Worm (Caenorhabditis elegans) whole organism, L2 larva: ENCODE results near the gene C06H5.6.
A peak's percentile ranks its signal among the peaks of the same experiment; 100 is the strongest.
"Not testable (repeated sequence)": the region's sequence is repeated elsewhere in the genome, so short reads cannot be mapped to it uniquely, and the experiment has no call there.

Experiments used
- C34F6.9 ChIP-seq: fragments of 150-350 bp; optimal IDR thresholded peaks from 2 replicates; lab custom pipeline; 2014; ENCODE audit warnings: missing biosample characterization, missing genetic modification characterization
- F13H6.1 ChIP-seq: sonication (generic microtip); optimal IDR thresholded peaks from 2 replicates; lab custom pipeline; 2016; ENCODE audit warnings: missing genetic modification characterization, missing compliant biosample characterization
- R02D3.7 ChIP-seq: fragments of 150-350 bp; optimal IDR thresholded peaks from 2 replicates; lab custom pipeline; 2014; ENCODE audit warnings: missing biosample characterization, missing genetic modification characterization
- Y55F3AM.14 ChIP-seq: fragments of 200-800 bp; sonication (Bioruptor generic); optimal IDR thresholded peaks from 2 replicates; lab custom pipeline; 2018; ENCODE audit warnings: mild to moderate bottlenecking, missing genetic modification characterization, missing compliant biosample characterization
- ZK546.5 ChIP-seq: sonication (generic microtip); optimal IDR thresholded peaks from 2 replicates; lab custom pipeline; 2017; ENCODE audit warnings: missing biosample characterization, missing genetic modification characterization
- blmp-1 ChIP-seq: sonication (generic microtip); optimal IDR thresholded peaks from 2 replicates; lab custom pipeline; 2017; ENCODE audit warnings: missing genetic modification characterization, mild to moderate bottlenecking, missing compliant biosample characterization, antibody characterized with exemption, moderate library complexity; ENCODE audit not compliant: insufficient read depth
- ceh-16 ChIP-seq: fragments of 150-350 bp; optimal IDR thresholded peaks from 2 replicates; lab custom pipeline; 2014; ENCODE audit warnings: missing biosample characterization, missing genetic modification characterization
- ceh-82 ChIP-seq: fragments of 150-350 bp; optimal IDR thresholded peaks from 2 replicates; lab custom pipeline; 2014; ENCODE audit warnings: missing biosample characterization, missing genetic modification characterization
- crh-2 ChIP-seq: sonication (generic microtip); optimal IDR thresholded peaks from 2 replicates; lab custom pipeline; 2017; ENCODE audit warnings: missing biosample characterization, missing genetic modification characterization
- egl-27 ChIP-seq: sonication (generic microtip); optimal IDR thresholded peaks from 3 replicates; lab custom pipeline; 2017; ENCODE audit warnings: missing biosample characterization, missing genetic modification reagents, missing genetic modification characterization
- elt-1 ChIP-seq: fragments of 150-350 bp; optimal IDR thresholded peaks from 2 replicates; lab custom pipeline; 2014; ENCODE audit warnings: missing biosample characterization, missing genetic modification characterization
- elt-3 ChIP-seq: sonication (generic microtip); optimal IDR thresholded peaks from 2 replicates; lab custom pipeline; 2017; ENCODE audit warnings: missing biosample characterization, missing genetic modification characterization
- fos-1 ChIP-seq: fragments of 150-350 bp; optimal IDR thresholded peaks from 2 replicates; lab custom pipeline; 2014; ENCODE audit warnings: missing biosample characterization, missing genetic modification characterization
- gmeb-1 ChIP-seq: fragments of 150-350 bp; optimal IDR thresholded peaks from 2 replicates; lab custom pipeline; 2014; ENCODE audit warnings: missing biosample characterization, missing genetic modification characterization
- lin-11 ChIP-seq: fragments of 150-350 bp; sonication (generic microtip); optimal IDR thresholded peaks from 2 replicates; lab custom pipeline; 2014; ENCODE audit warnings: missing biosample characterization, missing genetic modification characterization, inconsistent platforms, mixed read lengths
- lin-13 ChIP-seq: fragments of 150-350 bp; optimal IDR thresholded peaks from 2 replicates; lab custom pipeline; 2014; ENCODE audit warnings: missing biosample characterization, missing genetic modification reagents, missing genetic modification characterization
- lin-39 ChIP-seq: fragments of 150-350 bp; optimal IDR thresholded peaks from 2 replicates; lab custom pipeline; 2014; ENCODE audit warnings: missing biosample characterization, missing genetic modification reagents, missing genetic modification characterization
- lsy-2 ChIP-seq, 2 experiments: fragments of 150-350 bp in 1 of 2; sonication (generic microtip) in 1 of 2; optimal IDR thresholded peaks; 2 replicates each; lab custom pipeline; 2014 to 2017; ENCODE audit warnings: missing biosample characterization in 2 of 2, missing genetic modification characterization in 2 of 2
- mab-5 ChIP-seq: fragments of 150-350 bp; optimal IDR thresholded peaks from 2 replicates; lab custom pipeline; 2014; ENCODE audit warnings: missing biosample characterization, missing genetic modification characterization
- mdl-1 ChIP-seq, 2 experiments: fragments of 150-350 bp in 1 of 2; sonication (generic microtip) in 1 of 2; optimal IDR thresholded peaks; 2 replicates each; lab custom pipeline; 2017; ENCODE audit warnings: missing biosample characterization in 2 of 2, missing genetic modification characterization in 2 of 2
- nhr-129 ChIP-seq: fragments of 150-350 bp; optimal IDR thresholded peaks from 2 replicates; lab custom pipeline; 2014; ENCODE audit warnings: missing biosample characterization, missing genetic modification characterization
- nhr-21 ChIP-seq: fragments of 150-350 bp; optimal IDR thresholded peaks from 2 replicates; lab custom pipeline; 2014; ENCODE audit warnings: missing biosample characterization, missing genetic modification characterization
- nhr-23 ChIP-seq: fragments of 150-350 bp; optimal IDR thresholded peaks from 2 replicates; lab custom pipeline; 2014; ENCODE audit warnings: missing biosample characterization, missing genetic modification reagents, missing genetic modification characterization
- nhr-237 ChIP-seq: fragments of 150-350 bp; optimal IDR thresholded peaks from 2 replicates; lab custom pipeline; 2014; ENCODE audit warnings: missing biosample characterization, missing genetic modification characterization
- nhr-25 ChIP-seq: fragments of 150-350 bp; sonication (generic microtip); optimal IDR thresholded peaks from 3 replicates; lab custom pipeline; 2014; ENCODE audit warnings: missing biosample characterization, missing genetic modification characterization
- nhr-6 ChIP-seq: fragments of 150-350 bp; optimal IDR thresholded peaks from 2 replicates; lab custom pipeline; 2014; ENCODE audit warnings: missing biosample characterization, missing genetic modification characterization
- sem-4 ChIP-seq: fragments of 150-350 bp; optimal IDR thresholded peaks from 2 replicates; lab custom pipeline; 2014; ENCODE audit warnings: missing biosample characterization, missing genetic modification reagents, missing genetic modification characterization
- skn-1 ChIP-seq: sonication (generic microtip); optimal IDR thresholded peaks from 2 replicates; lab custom pipeline; 2017; ENCODE audit warnings: missing biosample characterization, missing genetic modification characterization
- sma-3 ChIP-seq: sonication (generic microtip); optimal IDR thresholded peaks from 2 replicates; lab custom pipeline; 2016; ENCODE audit warnings: missing genetic modification reagents, missing genetic modification characterization, missing compliant biosample characterization
- sma-9 ChIP-seq, 2 experiments: fragments of 150-350 bp in 1 of 2; sonication (generic microtip) in 1 of 2; optimal IDR thresholded peaks; 2 replicates each; lab custom pipeline; 2014 to 2016; ENCODE audit warnings: missing genetic modification characterization in 2 of 2, mild to moderate bottlenecking in 1 of 2, missing biosample characterization in 1 of 2, missing compliant biosample characterization in 1 of 2, missing genetic modification reagents in 1 of 2, moderate library complexity in 1 of 2
- snpc-4 ChIP-seq: fragments of 150-350 bp; optimal IDR thresholded peaks from 2 replicates; lab custom pipeline; 2014; ENCODE audit warnings: missing biosample characterization, missing genetic modification characterization
- unc-39 ChIP-seq: fragments of 150-350 bp; optimal IDR thresholded peaks from 2 replicates; lab custom pipeline; 2014; ENCODE audit warnings: missing biosample characterization, missing genetic modification characterization
- unc-55 ChIP-seq: fragments of 150-350 bp; sonication (generic microtip); optimal IDR thresholded peaks from 3 replicates; lab custom pipeline; 2014; ENCODE audit warnings: missing biosample characterization, missing genetic modification reagents, missing genetic modification characterization
- zag-1 ChIP-seq: fragments of 150-350 bp; optimal IDR thresholded peaks from 2 replicates; lab custom pipeline; 2014; ENCODE audit warnings: missing biosample characterization, missing genetic modification characterization
- ztf-1 ChIP-seq: fragments of 200-800 bp; sonication (Bioruptor generic); conservative IDR thresholded peaks from 2 replicates; pipeline ENCODE4 v1.3.6; 2022; ENCODE audit warnings: missing genetic modification characterization, missing compliant biosample characterization
- ztf-11 ChIP-seq: sonication (generic microtip); optimal IDR thresholded peaks from 2 replicates; lab custom pipeline; 2017; ENCODE audit warnings: missing biosample characterization, missing genetic modification characterization

The C06H5.6 gene

ce11 chrV:17870569-17870968 lies 18.2 kb downstream of the C06H5.6 start, which contains the start of gene csn-1:
Gene csn-1, minus strand, starts transcription at chrV:17870651.
- TF ChIP-seq unc-55 (GFP tag; lab: Kevin White, UChicago) (peak; percentile 31), nhr-237 (no peak), nhr-23 (no peak), ZK546.5 (tag; lab: Kevin White, UChicago) (no peak), lin-13 (GFP tag; lab: Kevin White, UChicago) (peak; percentile 4), lin-11 (no peak), zag-1 (no peak)

ce11 chrV:17865309-17865708 lies 23.5 kb downstream of the C06H5.6 start, which contains the start of gene Y59A8A.8:
Gene Y59A8A.8, plus strand, starts transcription at chrV:17865609.
- TF ChIP-seq ztf-11 (tag; lab: Kevin White, UChicago); nhr-129; sma-9 (GFP tag; optimal IDR thresholded peaks at IDR 0.05; lab: Kevin White, UChicago); sma-9 (tag; optimal IDR thresholded peaks at IDR 0.05; lab: Kevin White, UChicago): not testable (repeated sequence)
- TF ChIP-seq, all 48 proteins: peak for 0; not testable (repeated sequence) for 48

ce11 chrV:17859519-17859918 lies 29.3 kb downstream of the C06H5.6 start:
- TF ChIP-seq Y55F3AM.14 (GFP tag; lab: Kevin White, UChicago) (no peak), F13H6.1 (tag; lab: Kevin White, UChicago) (no peak), unc-39 (tag; lab: Kevin White, UChicago) (no peak), snpc-4 (tag; lab: Kevin White, UChicago) (no peak), lin-11 (no peak), R02D3.7 (tag; lab: Kevin White, UChicago) (no peak), egl-27 (no peak), nhr-21 (tag; lab: Kevin White, UChicago) (no peak), nhr-6 (tag; lab: Kevin White, UChicago) (no peak), elt-1 (tag; lab: Kevin White, UChicago) (no peak), crh-2 (tag; lab: Kevin White, UChicago) (no peak), ztf-1 (no peak)

- TF ChIP-seq lin-13 (GFP tag; lab: Kevin White, UChicago) (no peak), lin-39 (no peak), ztf-1 (no peak), nhr-25 (no peak), lsy-2 (tag; optimal IDR thresholded peaks at IDR 0.05; lab: Kevin White, UChicago) (no peak), sma-3 (GFP tag; lab: Kevin White, UChicago) (no peak)
These were observed 29.7 kb downstream of the C06H5.6 start for ce11 chrV:17859065-17859464.

DNA sequence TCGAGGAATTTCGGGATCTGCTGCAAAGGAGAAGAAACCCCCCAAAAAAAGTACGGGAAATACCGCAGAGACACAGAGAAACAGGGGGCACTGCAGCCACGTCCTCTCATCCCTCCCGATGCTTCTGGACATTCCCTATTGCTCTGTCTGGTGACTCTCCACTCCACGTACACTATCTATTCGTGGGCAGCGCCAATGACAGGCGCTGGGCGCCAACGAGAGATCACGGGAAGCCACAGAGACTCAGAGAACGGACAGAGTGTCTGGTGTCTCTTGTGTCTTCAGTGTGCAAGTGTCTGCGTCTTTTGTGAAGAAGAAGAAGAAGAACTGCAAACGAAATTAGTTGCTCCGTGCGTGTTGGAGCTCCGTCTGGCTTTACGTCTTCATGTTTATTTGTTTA lies 30.9 kb downstream of the C06H5.6 start:
- TF ChIP-seq fos-1 = peak; percentile 69
- TF ChIP-seq unc-55 (GFP tag; lab: Kevin White, UChicago) = peak; percentile 87
- TF ChIP-seq elt-3 (tag; lab: Kevin White, UChicago) = no peak
- peak; percentile 96 for TF ChIP-seq crh-2 (tag; lab: Kevin White, UChicago)
- TF ChIP-seq blmp-1 (tag; lab: Kevin White, UChicago) = peak; percentile 29
- TF ChIP-seq ceh-82 (tag; lab: Kevin White, UChicago) = no peak
- TF ChIP-seq egl-27 = peak; percentile 80
- TF ChIP-seq ztf-11 (tag; lab: Kevin White, UChicago) = peak; percentile 2
- TF ChIP-seq ceh-16 (tag; lab: Kevin White, UChicago) = peak; percentile 23
- peak; percentile 52 for TF ChIP-seq gmeb-1 (tag; lab: Kevin White, UChicago)
- TF ChIP-seq skn-1 (tag; lab: Kevin White, UChicago) = no peak
- peak; percentile 78 for TF ChIP-seq lin-13 (GFP tag; lab: Kevin White, UChicago)
- peak; percentile 55 for TF ChIP-seq sem-4 (tag; lab: Kevin White, UChicago)
- TF ChIP-seq lin-39 = no peak
- TF ChIP-seq nhr-237 = peak; percentile 32
- no peak for TF ChIP-seq elt-1 (tag; lab: Kevin White, UChicago)
- TF ChIP-seq lin-11 = peak; percentile 91
- peak; percentile 34 to 74 for TF ChIP-seq mdl-1 (tag; optimal IDR thresholded peaks at IDR 0.05; lab: Kevin White, UChicago)
- TF ChIP-seq lsy-2 (tag; optimal IDR thresholded peaks at IDR 0.05; lab: Kevin White, UChicago) = peak; percentile 72 to 91
- TF ChIP-seq nhr-23 = no peak
- TF ChIP-seq F13H6.1 (tag; lab: Kevin White, UChicago) = peak; percentile 94
- TF ChIP-seq snpc-4 (tag; lab: Kevin White, UChicago) = peak; percentile 76
- peak; percentile 33 for TF ChIP-seq nhr-25
- TF ChIP-seq sma-3 (GFP tag; lab: Kevin White, UChicago) = peak; percentile 72
- TF ChIP-seq nhr-6 (tag; lab: Kevin White, UChicago) = peak; percentile 55
- TF ChIP-seq nhr-129 = peak; percentile 91
- no peak for TF ChIP-seq R02D3.7 (tag; lab: Kevin White, UChicago)
- peak; percentile 80 for TF ChIP-seq sma-9 (GFP tag; optimal IDR thresholded peaks at IDR 0.05; lab: Kevin White, UChicago)
- no peak for TF ChIP-seq sma-9 (tag; optimal IDR thresholded peaks at IDR 0.05; lab: Kevin White, UChicago)
- peak; percentile 88 for TF ChIP-seq C34F6.9
- peak; percentile 74 for TF ChIP-seq zag-1
- TF ChIP-seq nhr-21 (tag; lab: Kevin White, UChicago) = peak; percentile 67
- peak; percentile 13 for TF ChIP-seq mab-5 (tag; lab: Kevin White, UChicago)
